Fruit fly (Drosophila melanogaster): ENCODE results near the gene CG5854.

DNA sequence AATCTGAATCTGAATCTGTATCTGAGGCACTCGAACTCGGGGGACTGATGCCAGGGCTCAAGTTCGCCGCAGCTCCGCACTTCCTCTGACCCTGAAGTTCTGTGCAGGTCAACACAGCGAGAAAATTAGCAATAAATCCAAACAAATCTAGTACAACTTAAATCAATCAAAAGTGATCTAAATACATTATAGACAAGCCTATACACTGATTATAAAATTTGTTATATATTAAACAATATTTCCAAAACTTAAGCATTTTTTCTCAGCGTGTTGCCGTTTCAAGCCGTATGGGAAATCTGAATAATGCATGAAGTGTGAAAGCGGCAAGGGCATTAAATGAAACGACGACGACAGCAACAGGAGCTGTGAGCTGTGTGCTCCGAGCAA, 18.7 kb upstream of the CG5854 start:
- TF ChIP-seq Eip93F (GFP tag; optimal IDR thresholded peaks at IDR 0.05), result peak; percentile 83
- TF ChIP-seq Hr4 (GFP tag; optimal IDR thresholded peaks at IDR 0.05), result peak; percentile 63
- peak; percentile 98 for TF ChIP-seq Eip78C (GFP tag)
- TF ChIP-seq Sox102F (GFP tag; optimal IDR thresholded peaks at IDR 0.05), result peak; percentile 94
- TF ChIP-seq CG16779 (tag; optimal IDR thresholded peaks at IDR 0.05), result peak; percentile 90
- peak; percentile 97 for TF ChIP-seq acj6 (GFP tag; optimal IDR thresholded peaks at IDR 0.05)
- TF ChIP-seq Blimp-1 (GFP tag; optimal IDR thresholded peaks at IDR 0.05), result peak; percentile 74
- TF ChIP-seq Sox15 (GFP tag; optimal IDR thresholded peaks at IDR 0.05), result peak; percentile 95
